Worm (Caenorhabditis elegans) whole organism, early embryonic: ENCODE measurements around the gene dhs-25.

Experiments used
- B0310.2 ChIP-seq: sonication (generic microtip); optimal IDR thresholded peaks from 2 replicates; lab custom pipeline; 2016; ENCODE audit warnings: mild to moderate bottlenecking, missing genetic modification characterization, missing compliant biosample characterization
- aly-1 ChIP-seq: sonication (generic microtip); optimal IDR thresholded peaks from 2 replicates; lab custom pipeline; 2016; ENCODE audit warnings: missing genetic modification characterization, missing compliant biosample characterization
- ama-1 ChIP-seq: fragments of 150-350 bp; optimal IDR thresholded peaks from 2 replicates; lab custom pipeline; 2014
- ceh-13 ChIP-seq: fragments of 200-800 bp; sonication (Bioruptor generic); optimal IDR thresholded peaks from 2 replicates; lab custom pipeline; 2018; ENCODE audit warnings: mild to moderate bottlenecking, missing genetic modification characterization, missing compliant biosample characterization
- hmbx-1 ChIP-seq: sonication (generic microtip); optimal IDR thresholded peaks from 2 replicates; lab custom pipeline; 2016; ENCODE audit warnings: mild to moderate bottlenecking, missing genetic modification characterization, missing compliant biosample characterization
- tbx-11 ChIP-seq: fragments of 200-800 bp; sonication (Bioruptor generic); IDR thresholded peaks from 2 replicates; pipeline ENCODE4 v1.3.6; 2022; ENCODE audit warnings: missing genetic modification characterization, missing compliant biosample characterization

DNA sequence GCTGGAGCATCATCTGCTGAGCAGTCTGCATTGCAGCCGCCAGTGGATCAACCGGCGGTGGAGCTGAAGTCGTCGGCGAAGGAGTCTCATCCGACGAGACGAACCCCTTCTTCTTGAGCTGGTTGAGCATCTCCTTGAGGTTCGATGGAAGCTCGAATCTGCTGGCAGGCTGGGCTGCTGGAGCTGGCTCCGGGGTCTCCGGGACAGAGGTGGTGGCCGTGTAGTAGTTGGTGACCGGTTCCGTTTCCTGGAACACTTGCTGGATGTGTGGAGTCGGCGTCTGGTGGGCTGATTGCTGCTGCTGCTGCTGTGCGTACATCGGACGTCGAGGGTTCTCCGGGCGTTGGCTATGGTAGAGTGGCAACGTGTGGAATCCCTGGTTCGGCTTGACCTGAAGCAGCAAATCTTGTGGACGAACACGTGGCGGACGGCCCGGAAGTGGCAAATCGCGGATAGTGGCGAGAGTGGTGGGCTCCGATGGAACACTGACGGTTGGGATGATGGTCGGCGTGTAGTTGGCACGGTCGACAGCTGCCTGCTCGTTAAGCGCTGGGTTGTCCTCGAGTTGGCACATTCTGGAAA is 44.6 kb upstream of the dhs-25 start:
- TF ChIP-seq B0310.2 (no peak), hmbx-1 (tag; lab: Kevin White, UChicago) (no peak), ceh-13 (GFP tag; lab: Kevin White, UChicago) (no peak), aly-1 (tag; lab: Kevin White, UChicago) (no peak), ama-1 (lab: Kevin White, UChicago) (no peak), tbx-11 (GFP tag; lab: Robert Waterston, UW) (no peak)
